Worm (Caenorhabditis elegans): ENCODE data around the gene ooc-5.

The ooc-5 gene

ce11 chrII:9010708-9011107, 17.7 kb downstream of the ooc-5 start:
- no peak for TF ChIP-seq dao-5 (tag; optimal IDR thresholded peaks at IDR 0.05)
- no peak for TF ChIP-seq W03F9.2 (tag; optimal IDR thresholded peaks at IDR 0.05)
- TF ChIP-seq him-1 (tag; optimal IDR thresholded peaks at IDR 0.05), result no peak

- TF ChIP-seq him-1 (tag; optimal IDR thresholded peaks at IDR 0.05) (no peak), W03F9.2 (tag; optimal IDR thresholded peaks at IDR 0.05) (no peak), dao-5 (tag; optimal IDR thresholded peaks at IDR 0.05) (no peak)
These were observed 20.4 kb downstream of the ooc-5 start for ce11 chrII:9013341-9013740.

ce11 chrII:9014188-9014587, 21.2 kb downstream of the ooc-5 start:
- TF ChIP-seq dao-5 (tag; optimal IDR thresholded peaks at IDR 0.05) (no peak), him-1 (tag; optimal IDR thresholded peaks at IDR 0.05) (no peak), W03F9.2 (tag; optimal IDR thresholded peaks at IDR 0.05) (no peak)

ce11 chrII:9014877-9015505, 22.0 kb downstream of the ooc-5 start:
- no peak for TF ChIP-seq dao-5 (tag; optimal IDR thresholded peaks at IDR 0.05)
- TF ChIP-seq W03F9.2 (tag; optimal IDR thresholded peaks at IDR 0.05), result no peak
- TF ChIP-seq him-1 (tag; optimal IDR thresholded peaks at IDR 0.05), result no peak

DNA sequence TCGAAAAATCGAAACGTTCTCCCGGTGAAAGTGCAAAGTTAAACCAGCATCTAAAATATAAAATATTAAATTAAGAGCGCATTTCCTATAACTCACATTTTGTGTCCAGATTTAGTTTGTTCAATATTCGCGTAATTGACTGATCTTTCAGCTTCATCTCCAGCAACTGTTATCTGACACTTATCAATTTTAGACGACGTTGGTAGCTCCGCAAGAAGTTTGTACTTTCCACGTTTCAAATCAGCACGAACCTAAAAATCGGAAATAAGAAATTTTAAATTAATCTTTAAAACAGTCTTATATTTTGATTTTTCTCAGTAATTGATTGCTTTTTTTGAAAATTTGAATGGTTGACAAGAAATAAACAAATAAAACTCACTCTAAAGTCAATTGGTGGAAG, 24.7 kb downstream of the ooc-5 start:
- TF ChIP-seq dao-5 (tag; optimal IDR thresholded peaks at IDR 0.05), result no peak
- TF ChIP-seq him-1 (tag; optimal IDR thresholded peaks at IDR 0.05), result no peak
- TF ChIP-seq W03F9.2 (tag; optimal IDR thresholded peaks at IDR 0.05), result no peak

- no peak for TF ChIP-seq him-1 (tag; optimal IDR thresholded peaks at IDR 0.05)
- TF ChIP-seq W03F9.2 (tag; optimal IDR thresholded peaks at IDR 0.05), result no peak
- TF ChIP-seq dao-5 (tag; optimal IDR thresholded peaks at IDR 0.05), result no peak
These were observed 26.7 kb downstream of the ooc-5 start, which contains the start of gene dep-1 for ce11 chrII:9019704-9020103. TSS of gene dep-1 (minus strand) at chrII:9019798.

ce11 chrII:9021625-9022024, 28.7 kb downstream of the ooc-5 start:
- TF ChIP-seq dao-5 (tag; optimal IDR thresholded peaks at IDR 0.05) (no peak), him-1 (tag; optimal IDR thresholded peaks at IDR 0.05) (no peak), W03F9.2 (tag; optimal IDR thresholded peaks at IDR 0.05) (no peak)

DNA sequence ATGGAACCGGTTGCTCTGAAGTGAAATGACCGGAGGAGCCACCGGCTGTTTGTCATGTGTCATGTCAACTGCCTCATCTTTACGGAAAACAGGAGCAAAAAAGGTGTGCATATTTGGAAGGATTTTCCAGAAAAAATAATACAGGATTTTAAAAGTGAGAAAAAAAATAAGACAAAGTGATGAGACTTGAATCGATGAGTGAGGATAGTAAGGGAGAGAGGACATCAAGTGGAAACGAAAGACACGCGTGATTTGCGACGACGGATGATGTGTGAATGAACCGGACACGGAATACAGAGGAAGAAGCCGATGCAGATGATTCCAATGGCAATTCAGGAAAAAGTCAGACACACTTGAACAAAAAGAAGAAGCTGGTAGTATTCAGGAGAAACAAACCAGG, 31.4 kb downstream of the ooc-5 start:
- TF ChIP-seq him-1 (tag; optimal IDR thresholded peaks at IDR 0.05) (no peak), dao-5 (tag; optimal IDR thresholded peaks at IDR 0.05) (no peak), W03F9.2 (tag; optimal IDR thresholded peaks at IDR 0.05) (no peak)

ce11 chrII:9026348-9026747, 33.4 kb downstream of the ooc-5 start:
- TF ChIP-seq him-1 (tag; optimal IDR thresholded peaks at IDR 0.05) (no peak), dao-5 (tag; optimal IDR thresholded peaks at IDR 0.05) (no peak), W03F9.2 (tag; optimal IDR thresholded peaks at IDR 0.05) (no peak)

DNA sequence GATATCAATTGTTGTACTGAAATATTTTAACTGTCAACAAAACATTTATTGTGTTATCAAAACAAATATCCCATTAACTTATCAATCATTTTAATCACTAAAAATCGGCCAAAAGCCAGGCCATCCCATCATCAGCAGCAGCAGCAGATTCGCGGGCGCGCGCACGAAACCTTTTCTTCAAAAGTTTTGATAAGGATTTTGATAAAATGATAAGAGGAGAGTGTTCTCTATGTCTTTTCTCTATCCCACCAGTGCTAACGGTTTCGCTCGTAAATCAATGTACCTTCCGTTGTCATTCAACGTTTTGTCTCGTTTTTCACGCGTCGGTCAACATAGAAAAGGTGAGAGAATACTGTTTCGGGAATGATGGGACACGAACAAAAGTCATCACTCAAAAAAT, 35.1 kb downstream of the ooc-5 start:
- TF ChIP-seq W03F9.2 (tag; optimal IDR thresholded peaks at IDR 0.05), result no peak
- TF ChIP-seq dao-5 (tag; optimal IDR thresholded peaks at IDR 0.05), result no peak
- no peak for TF ChIP-seq him-1 (tag; optimal IDR thresholded peaks at IDR 0.05)

ce11 chrII:9029218-9029672, 36.3 kb downstream of the ooc-5 start, which contains the start of gene F37B12.1:
TSS of gene F37B12.1 (minus strand) at chrII:9029268.
- no peak for TF ChIP-seq him-1 (tag; optimal IDR thresholded peaks at IDR 0.05)
- no peak for TF ChIP-seq dao-5 (tag; optimal IDR thresholded peaks at IDR 0.05)

ce11 chrII:9031891-9032290, 38.9 kb downstream of the ooc-5 start:
- TF ChIP-seq dao-5 (tag; optimal IDR thresholded peaks at IDR 0.05), result no peak
- TF ChIP-seq him-1 (tag; optimal IDR thresholded peaks at IDR 0.05), result no peak
- TF ChIP-seq W03F9.2 (tag; optimal IDR thresholded peaks at IDR 0.05), result no peak

ce11 chrII:9033034-9033433, 40.1 kb downstream of the ooc-5 start:
- no peak for TF ChIP-seq W03F9.2 (tag; optimal IDR thresholded peaks at IDR 0.05)
- TF ChIP-seq him-1 (tag; optimal IDR thresholded peaks at IDR 0.05), result no peak
- TF ChIP-seq dao-5 (tag; optimal IDR thresholded peaks at IDR 0.05), result no peak

DNA sequence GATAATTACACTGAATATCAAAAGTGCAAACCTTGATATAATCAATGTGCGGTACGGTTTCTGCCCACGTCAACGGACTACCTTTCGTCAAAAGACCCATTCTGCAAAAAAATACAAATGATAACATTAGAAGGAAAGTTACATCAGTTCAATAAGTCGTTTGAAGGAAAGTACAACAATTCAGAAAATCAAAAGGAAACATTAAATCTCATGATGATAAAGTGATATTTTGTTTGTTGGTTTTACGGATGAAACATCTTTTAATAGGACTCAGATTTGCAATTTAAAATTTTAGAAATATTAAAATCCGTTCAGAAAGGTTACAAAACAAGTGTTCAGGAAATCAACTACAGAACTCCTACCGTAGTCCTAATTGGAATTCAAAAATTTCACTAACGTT, 45.2 kb downstream of the ooc-5 start, which contains the start of gene gcs-1:
Gene gcs-1 (minus strand): TSS at position 101 of the 400 bp plus-strand sequence.
- TF ChIP-seq W03F9.2 (tag; optimal IDR thresholded peaks at IDR 0.05), result no peak
- TF ChIP-seq him-1 (tag; optimal IDR thresholded peaks at IDR 0.05), result no peak
- no peak for TF ChIP-seq dao-5 (tag; optimal IDR thresholded peaks at IDR 0.05)

- no peak for TF ChIP-seq dao-5 (tag; optimal IDR thresholded peaks at IDR 0.05)
- no peak for TF ChIP-seq W03F9.2 (tag; optimal IDR thresholded peaks at IDR 0.05)
- no peak for TF ChIP-seq him-1 (tag; optimal IDR thresholded peaks at IDR 0.05)
These were observed 45.8 kb downstream of the ooc-5 start for ce11 chrII:9038736-9039135.
